Fruit fly (Drosophila melanogaster) Kc167 (cell line): ENCODE data around the gene ND-30.

ENCODE experiments used
- h ChIP-seq: fragments of >200 bp; optimal IDR thresholded peaks from 3 replicates; lab custom pipeline; 2018; ENCODE audit warnings: missing external identifiers
- ttk ChIP-seq: sonication (Bioruptor generic); optimal IDR thresholded peaks from 2 replicates; lab custom pipeline; 2017; ENCODE audit warnings: missing external identifiers

DNA sequence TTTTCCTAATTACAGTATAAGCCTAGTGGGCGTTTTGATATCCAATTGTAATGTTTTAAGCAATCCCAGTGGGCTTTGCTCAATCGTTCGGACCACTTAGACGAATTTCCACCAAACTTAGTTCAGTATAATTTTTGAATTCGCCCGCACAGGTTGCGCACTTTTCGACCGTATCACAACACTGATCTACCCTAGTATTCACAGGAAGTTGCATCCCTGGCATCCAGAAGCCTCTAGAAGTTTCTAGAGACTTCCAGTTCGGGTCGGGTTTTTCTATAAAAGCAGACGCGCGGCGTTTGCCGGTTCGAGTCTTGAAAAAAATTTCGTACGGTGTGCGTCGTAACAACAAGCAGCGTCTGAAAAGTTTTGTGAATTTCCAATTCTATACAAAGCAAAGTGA is 33.5 kb upstream of the ND-30 start, which contains the start of gene Hsp83:
- TF ChIP-seq h (lab: Kevin White, UChicago): no peak
- no peak for TF ChIP-seq ttk (lab: Kevin White, UChicago)
